Comparison of ENCODE assay signal across 1 fruit fly cellular context in genomic region chr3R:8945502-8946324, dm6.
A peak's percentile ranks its signal among the peaks of the same experiment; 100 is the strongest.
TF ChIP-seq lines count a peak whose summit lies in the region.

No protein-coding gene starts in this region.

TF ChIP-seq in whole organism, embryonic, 481 proteins besides CTCF, POLR2A, EP300 and RAD21 (continued from another document and continues in another):
- TF ChIP-seq Xrp1 (GFP tag; IDR thresholded peaks at IDR 0.05; lab: Robert Waterston, UW) (peak; percentile 87), Aef1 (GFP tag; IDR thresholded peaks at IDR 0.05; lab: Robert Waterston, UW) (peak; percentile 77), jumu (GFP tag; optimal IDR thresholded peaks at IDR 0.05; lab: Kevin White, UChicago) (peak; percentile 23), repo (GFP tag; optimal IDR thresholded peaks at IDR 0.05; lab: Kevin White, UChicago) (no peak), ken (GFP tag; IDR thresholded peaks at IDR 0.05; lab: Robert Waterston, UW) (peak; percentile 73), ind (GFP tag; optimal IDR thresholded peaks at IDR 0.05; lab: Kevin White, UChicago) (peak; percentile 69), eyg (GFP tag; optimal IDR thresholded peaks at IDR 0.05; lab: Kevin White, UChicago) (no peak), tio (GFP tag; optimal IDR thresholded peaks at IDR 0.05; lab: Kevin White, UChicago) (peak; percentile 69), ham (GFP tag; IDR thresholded peaks at IDR 0.05; lab: Robert Waterston, UW) (no peak), CG3726 (GFP tag; IDR thresholded peaks at IDR 0.05; lab: Robert Waterston, UW) (0 out of 3 replicates have a peak, but pooled peaks have one; percentile 62), abd-A (tag; optimal IDR thresholded peaks at IDR 0.05; lab: Kevin White, UChicago) (peak; percentile 85), maf-S (GFP tag; optimal IDR thresholded peaks at IDR 0.05; lab: Kevin White, UChicago) (no peak), Chrac-16 (GFP tag; optimal IDR thresholded peaks at IDR 0.05; lab: Kevin White, UChicago) (peak; percentile 55), CG13123 (GFP tag; optimal IDR thresholded peaks at IDR 0.05; lab: Kevin White, UChicago) (peak; percentile 42), da (GFP tag; optimal IDR thresholded peaks at IDR 0.05; lab: Kevin White, UChicago) (no peak), CG15269 (tag; optimal IDR thresholded peaks at IDR 0.05; lab: Kevin White, UChicago) (peak; percentile 94), vvl (GFP tag; IDR thresholded peaks at IDR 0.05; lab: Robert Waterston, UW) (peak; percentile 86), CG11504 (tag; optimal IDR thresholded peaks at IDR 0.05; lab: Kevin White, UChicago) (peak; percentile 90), danr (GFP tag; IDR thresholded peaks at IDR 0.05; lab: Robert Waterston, UW) (peak; percentile 74), CG2712 (tag; optimal IDR thresholded peaks at IDR 0.05; lab: Kevin White, UChicago) (peak; percentile 90), CG18262 (tag; optimal IDR thresholded peaks at IDR 0.05; lab: Kevin White, UChicago) (peak; percentile 93), dysf (GFP tag; IDR thresholded peaks at IDR 0.05; lab: Robert Waterston, UW) (peak; percentile 92), her (GFP tag; optimal IDR thresholded peaks at IDR 0.05; lab: Kevin White, UChicago) (no peak), Hr3 (GFP tag; optimal IDR thresholded peaks at IDR 0.05; lab: Kevin White, UChicago) (peak; percentile 83), CG4820 (GFP tag; optimal IDR thresholded peaks at IDR 0.05; lab: Kevin White, UChicago) (peak; percentile 67), CG18476 (GFP tag; optimal IDR thresholded peaks at IDR 0.05; lab: Kevin White, UChicago) (peak; percentile 65), Doc2 (GFP tag; IDR thresholded peaks at IDR 0.05; lab: Robert Waterston, UW) (peak; percentile 45; the same call in 1 of the 2 replicates), HLHmδ (GFP tag; optimal IDR thresholded peaks at IDR 0.05; lab: Kevin White, UChicago) (no peak), CG7987 (GFP tag; optimal IDR thresholded peaks at IDR 0.05; lab: Kevin White, UChicago) (peak; percentile 51), ssp (GFP tag; IDR thresholded peaks at IDR 0.05; lab: Robert Waterston, UW) (peak; percentile 76), CG3163 (GFP tag; optimal IDR thresholded peaks at IDR 0.05; lab: Kevin White, UChicago) (no peak), HmgD (GFP tag; optimal IDR thresholded peaks at IDR 0.05; lab: Kevin White, UChicago) (no peak), Hand (GFP tag; optimal IDR thresholded peaks at IDR 0.05; lab: Kevin White, UChicago) (no peak), ase (GFP tag; IDR thresholded peaks at IDR 0.05; lab: Robert Waterston, UW) (0 out of 3 replicates have a peak, but pooled peaks have one; percentile 51), CG6683 (GFP tag; optimal IDR thresholded peaks at IDR 0.05; lab: Kevin White, UChicago) (peak; percentile 59), CG4617 (GFP tag; optimal IDR thresholded peaks at IDR 0.05; lab: Kevin White, UChicago; ENCODE audit: borderline replicate concordance) (peak; percentile 5), CG10565 (GFP tag; optimal IDR thresholded peaks at IDR 0.05; lab: Kevin White, UChicago) (no peak), chif (GFP tag; optimal IDR thresholded peaks at IDR 0.05; lab: Kevin White, UChicago) (peak in 1 of 2 experiments; percentile 39), ewg (GFP tag; optimal IDR thresholded peaks at IDR 0.05; lab: Kevin White, UChicago) (peak; percentile 71), seq (GFP tag; IDR thresholded peaks at IDR 0.05; lab: Robert Waterston, UW) (peak; percentile 83), onecut (GFP tag; IDR thresholded peaks at IDR 0.05; lab: Robert Waterston, UW) (peak; percentile 76), lbe (GFP tag; optimal IDR thresholded peaks at IDR 0.05; lab: Kevin White, UChicago) (peak; percentile 70), wor (GFP tag; IDR thresholded peaks at IDR 0.05; lab: Robert Waterston, UW) (peak; percentile 83), CG7745 (tag; optimal IDR thresholded peaks at IDR 0.05; lab: Kevin White, UChicago) (no peak), Dek (tag; optimal IDR thresholded peaks at IDR 0.05; lab: Kevin White, UChicago) (peak; percentile 78), al (GFP tag; IDR thresholded peaks at IDR 0.05; lab: Robert Waterston, UW) (peak; percentile 66; the same call in 1 of the 2 replicates), CG15479 (GFP tag; optimal IDR thresholded peaks at IDR 0.05; lab: Kevin White, UChicago) (no peak), NFAT (GFP tag; IDR thresholded peaks at IDR 0.05; lab: Robert Waterston, UW) (peak; percentile 53; the same call in 1 of the 2 replicates), CG4360 (GFP tag; IDR thresholded peaks at IDR 0.05; lab: Robert Waterston, UW) (peak; percentile 53), CG7271 (tag; optimal IDR thresholded peaks at IDR 0.05; lab: Kevin White, UChicago) (no peak), lov (optimal IDR thresholded peaks at IDR 0.05; lab: Kevin White, UChicago) (no peak), lov (GFP tag; IDR thresholded peaks at IDR 0.05; lab: Robert Waterston, UW) (0 out of 3 replicates have a peak, but pooled peaks have one; percentile 7), Meics (GFP tag; optimal IDR thresholded peaks at IDR 0.05; lab: Kevin White, UChicago) (peak; percentile 78), CG34224 (GFP tag; IDR thresholded peaks at IDR 0.05; lab: Robert Waterston, UW; ENCODE audit: partially characterized antibody) (no peak), CG12071 (GFP tag; optimal IDR thresholded peaks at IDR 0.05; lab: Kevin White, UChicago) (peak; percentile 57), CG6175 (GFP tag; IDR thresholded peaks at IDR 0.05; lab: Robert Waterston, UW) (peak; percentile 43; the same call in 1 of the 3 replicates), sens-2 (GFP tag; IDR thresholded peaks at IDR 0.05; lab: Robert Waterston, UW) (peak; percentile 52; the same call in 1 of the 2 replicates), Hsf (GFP tag; optimal IDR thresholded peaks at IDR 0.05; lab: Kevin White, UChicago) (peak; percentile 63), CG12219 (GFP tag; optimal IDR thresholded peaks at IDR 0.05; lab: Kevin White, UChicago) (peak; percentile 56), E2f1 (GFP tag; IDR thresholded peaks at IDR 0.05; lab: Robert Waterston, UW) (peak; percentile 85), bcd (GFP tag; optimal IDR thresholded peaks at IDR 0.05; lab: Kevin White, UChicago) (peak; percentile 81), CG16779 (GFP tag; IDR thresholded peaks at IDR 0.05; lab: Robert Waterston, UW) (no peak), Oli (tag; optimal IDR thresholded peaks at IDR 0.05; lab: Kevin White, UChicago) (peak; percentile 90), CG7786 (GFP tag; optimal IDR thresholded peaks at IDR 0.05; lab: Kevin White, UChicago) (no peak), CG14860 (GFP tag; IDR thresholded peaks at IDR 0.05; lab: Robert Waterston, UW; ENCODE audit: partially characterized antibody) (0 out of 3 replicates have a peak, but pooled peaks have one; percentile 16), CG1792 (GFP tag; optimal IDR thresholded peaks at IDR 0.05; lab: Kevin White, UChicago) (no peak), br (optimal IDR thresholded peaks at IDR 0.05; lab: Kevin White, UChicago) (no peak), ranshi (GFP tag; IDR thresholded peaks at IDR 0.05; lab: Robert Waterston, UW) (peak; percentile 75), ab (GFP tag; optimal IDR thresholded peaks at IDR 0.05; lab: Kevin White, UChicago) (no peak), gt (GFP tag; IDR thresholded peaks at IDR 0.05; lab: Robert Waterston, UW) (peak; percentile 48; the same call in 1 of the 2 replicates), bigmax (GFP tag; optimal IDR thresholded peaks at IDR 0.05; lab: Kevin White, UChicago) (peak; percentile 72), Rx (GFP tag; IDR thresholded peaks at IDR 0.05; lab: Robert Waterston, UW) (peak; percentile 73), slou (GFP tag; optimal IDR thresholded peaks at IDR 0.05; lab: Kevin White, UChicago) (peak; percentile 8), nerfin-2 (GFP tag; IDR thresholded peaks at IDR 0.05; lab: Robert Waterston, UW; ENCODE audit: partially characterized antibody) (no peak), zfh2 (GFP tag; optimal IDR thresholded peaks at IDR 0.05; lab: Kevin White, UChicago) (peak; percentile 24), Elba2 (GFP tag; optimal IDR thresholded peaks at IDR 0.05; lab: Kevin White, UChicago) (no peak), CG2120 (GFP tag; optimal IDR thresholded peaks at IDR 0.05; lab: Kevin White, UChicago) (peak; percentile 31), CG4854 (GFP tag; optimal IDR thresholded peaks at IDR 0.05; lab: Kevin White, UChicago) (peak; percentile 51), CG6254 (GFP tag; optimal IDR thresholded peaks at IDR 0.05; lab: Kevin White, UChicago) (peak; percentile 86), gem (tag; optimal IDR thresholded peaks at IDR 0.05; lab: Kevin White, UChicago) (peak; percentile 95), CG43689 (GFP tag; IDR thresholded peaks at IDR 0.05; lab: Robert Waterston, UW) (peak; percentile 65), cas (GFP tag; IDR thresholded peaks at IDR 0.05; lab: Robert Waterston, UW) (peak; percentile 52; the same call in 1 of the 2 replicates), CG2116 (GFP tag; optimal IDR thresholded peaks at IDR 0.05; lab: Kevin White, UChicago) (peak; percentile 37), tin (GFP tag; optimal IDR thresholded peaks at IDR 0.05; lab: Kevin White, UChicago) (peak; percentile 74), CG32767 (GFP tag; IDR thresholded peaks at IDR 0.05; lab: Robert Waterston, UW) (peak; percentile 74), CG18764 (GFP tag; optimal IDR thresholded peaks at IDR 0.05; lab: Kevin White, UChicago) (peak; percentile 45), CG3065 (GFP tag; optimal IDR thresholded peaks at IDR 0.05; lab: Kevin White, UChicago) (no peak), exex (tag; optimal IDR thresholded peaks at IDR 0.05; lab: Kevin White, UChicago) (peak; percentile 26), CG11695 (GFP tag; IDR thresholded peaks at IDR 0.05; lab: Robert Waterston, UW) (peak; percentile 87), CG12104 (GFP tag; optimal IDR thresholded peaks at IDR 0.05; lab: Kevin White, UChicago) (peak; percentile 73), kah (GFP tag; optimal IDR thresholded peaks at IDR 0.05; lab: Kevin White, UChicago) (peak; percentile 63), CG9817 (tag; optimal IDR thresholded peaks at IDR 0.05; lab: Kevin White, UChicago) (peak; percentile 73), CG32532 (GFP tag; IDR thresholded peaks at IDR 0.05; lab: Robert Waterston, UW) (peak; percentile 73; the same call in 1 of the 2 replicates), Hr51 (GFP tag; optimal IDR thresholded peaks at IDR 0.05; lab: Kevin White, UChicago) (peak in 1 of 2 experiments; percentile 95), sim (GFP tag; IDR thresholded peaks at IDR 0.05; lab: Robert Waterston, UW) (0 out of 2 replicates have a peak, but pooled peaks have one; percentile 22), croc (GFP tag; conservative IDR thresholded peaks at IDR 0.05; lab: Robert Waterston, UW) (peak; percentile 81), sr (GFP tag; IDR thresholded peaks at IDR 0.05; lab: Robert Waterston, UW) (no peak), klu (GFP tag; IDR thresholded peaks at IDR 0.05; lab: Robert Waterston, UW) (peak; percentile 51; the same call in 1 of the 2 replicates), CG1024 (GFP tag; IDR thresholded peaks at IDR 0.05; lab: Robert Waterston, UW) (0 out of 2 replicates have a peak, but pooled peaks have one; percentile 23), vfl (GFP tag; optimal IDR thresholded peaks at IDR 0.05; lab: Kevin White, UChicago) (peak; percentile 41), CG17186 (GFP tag; optimal IDR thresholded peaks at IDR 0.05; lab: Kevin White, UChicago) (no peak), row (GFP tag; IDR thresholded peaks at IDR 0.05; lab: Robert Waterston, UW) (peak; percentile 84), Mrtf (GFP tag; IDR thresholded peaks at IDR 0.05; lab: Robert Waterston, UW) (peak; percentile 76; the same call in 2 of the 3 replicates), Rfx (GFP tag; IDR thresholded peaks at IDR 0.05; lab: Robert Waterston, UW) (peak; percentile 78), CG30020 (tag; optimal IDR thresholded peaks at IDR 0.05; lab: Kevin White, UChicago) (peak; percentile 48), D19A (tag; optimal IDR thresholded peaks at IDR 0.05; lab: Kevin White, UChicago) (peak; percentile 90), CG2889 (GFP tag; IDR thresholded peaks at IDR 0.05; lab: Robert Waterston, UW) (peak; percentile 55; the same call in 1 of the 3 replicates), amos (GFP tag; IDR thresholded peaks at IDR 0.05; lab: Robert Waterston, UW; ENCODE audit: partially characterized antibody) (no peak), inv (GFP tag; IDR thresholded peaks at IDR 0.05; lab: Robert Waterston, UW; ENCODE audit: partially characterized antibody) (no peak), prd (optimal IDR thresholded peaks at IDR 0.05; lab: Kevin White, UChicago) (no peak), prd (GFP tag; IDR thresholded peaks at IDR 0.05; lab: Robert Waterston, UW) (peak; percentile 83), Xbp1 (GFP tag; optimal IDR thresholded peaks at IDR 0.05; lab: Kevin White, UChicago) (peak; percentile 83), zen (tag; optimal IDR thresholded peaks at IDR 0.05; lab: Kevin White, UChicago) (peak; percentile 46), CG1647 (GFP tag; optimal IDR thresholded peaks at IDR 0.05; lab: Kevin White, UChicago) (peak; percentile 32), Hmr (GFP tag; optimal IDR thresholded peaks at IDR 0.05; lab: Kevin White, UChicago) (peak; percentile 83), salm (tag; optimal IDR thresholded peaks at IDR 0.05; lab: Kevin White, UChicago) (peak; percentile 88), H15 (GFP tag; IDR thresholded peaks at IDR 0.05; lab: Robert Waterston, UW) (peak; percentile 79), twi (tag; optimal IDR thresholded peaks at IDR 0.05; lab: Kevin White, UChicago) (peak; percentile 70), CHES-1-like (GFP tag; optimal IDR thresholded peaks at IDR 0.05; lab: Kevin White, UChicago) (no peak), CG1233 (GFP tag; optimal IDR thresholded peaks at IDR 0.05; lab: Kevin White, UChicago) (peak; percentile 74), CG31441 (GFP tag; IDR thresholded peaks at IDR 0.05; lab: Robert Waterston, UW) (peak; percentile 92), tup (GFP tag; optimal IDR thresholded peaks at IDR 0.05; lab: Kevin White, UChicago) (no peak), CG30403 (GFP tag; optimal IDR thresholded peaks at IDR 0.05; lab: Kevin White, UChicago) (peak; percentile 85), org-1 (GFP tag; optimal IDR thresholded peaks at IDR 0.05; lab: Kevin White, UChicago) (peak; percentile 81), CG2199 (GFP tag; IDR thresholded peaks at IDR 0.05; lab: Robert Waterston, UW) (no peak), CG9437 (GFP tag; optimal IDR thresholded peaks at IDR 0.05; lab: Kevin White, UChicago) (peak; percentile 84), gfzf (GFP tag; optimal IDR thresholded peaks at IDR 0.05; lab: Kevin White, UChicago) (no peak), HmgZ (tag; optimal IDR thresholded peaks at IDR 0.05; lab: Kevin White, UChicago) (peak; percentile 62), CG1832 (GFP tag; optimal IDR thresholded peaks at IDR 0.05; lab: Kevin White, UChicago) (no peak), CG14667 (GFP tag; IDR thresholded peaks at IDR 0.05; lab: Robert Waterston, UW) (peak; percentile 64; the same call in 1 of the 2 replicates)
